Fruit fly (Drosophila melanogaster) whole organism, pupa: Measurements from ENCODE around the gene Tnks.

Experiments used
- CG10348 ChIP-seq: fragments of 200-800 bp; sonication (Bioruptor generic); IDR thresholded peaks from 2 replicates; pipeline ENCODE4 v1.3.6; 2022; ENCODE audit warnings: missing biosample characterization, missing genetic modification characterization
- CG12605 ChIP-seq: fragments of 200-800 bp; sonication (Bioruptor generic); IDR thresholded peaks from 2 replicates; pipeline ENCODE4 v1.3.6; 2022; ENCODE audit warnings: missing biosample characterization, missing genetic modification characterization
- CG13204 ChIP-seq: fragments of 200-800 bp; sonication (Bioruptor generic); optimal IDR thresholded peaks from 2 replicates; lab custom pipeline; 2018; ENCODE audit warnings: missing biosample characterization, mild to moderate bottlenecking, missing genetic modification characterization, moderate library complexity
- CG14655 ChIP-seq: fragments of 200-800 bp; sonication (Bioruptor generic); optimal IDR thresholded peaks from 3 replicates; lab custom pipeline; 2017; ENCODE audit warnings: mild to moderate bottlenecking, missing biosample characterization, missing genetic modification reagents, missing genetic modification characterization
- CG15710 ChIP-seq: fragments of 200-800 bp; sonication (Bioruptor generic); optimal IDR thresholded peaks from 2 replicates; lab custom pipeline; 2018; ENCODE audit warnings: missing biosample characterization, mild to moderate bottlenecking, missing genetic modification characterization, moderate library complexity
- CG17806 ChIP-seq: fragments of 200-800 bp; sonication (Bioruptor generic); optimal IDR thresholded peaks from 2 replicates; lab custom pipeline; 2018; ENCODE audit warnings: missing biosample characterization, mild to moderate bottlenecking, missing genetic modification characterization, moderate library complexity
- CG32121 ChIP-seq: fragments of 200-800 bp; sonication (Bioruptor generic); IDR thresholded peaks from 2 replicates; pipeline ENCODE4 v1.3.6; 2022; ENCODE audit warnings: missing biosample characterization, missing genetic modification characterization
- CG34367 ChIP-seq: fragments of 200-800 bp; sonication (Bioruptor generic); optimal IDR thresholded peaks from 2 replicates; lab custom pipeline; 2018; ENCODE audit warnings: missing biosample characterization, mild to moderate bottlenecking, missing genetic modification characterization
- CG4496 ChIP-seq: fragments of 200-800 bp; sonication (Bioruptor generic); IDR thresholded peaks from 3 replicates; pipeline ENCODE4 v1.3.6; 2022; ENCODE audit warnings: missing biosample characterization, missing genetic modification characterization
- CG8159 ChIP-seq: fragments of 200-800 bp; sonication (Bioruptor generic); optimal IDR thresholded peaks from 3 replicates; lab custom pipeline; 2018; ENCODE audit warnings: missing biosample characterization, mild to moderate bottlenecking, missing genetic modification characterization, moderate library complexity
- CG8301 ChIP-seq: fragments of 200-800 bp; sonication (Bioruptor generic); optimal IDR thresholded peaks from 2 replicates; lab custom pipeline; 2018; ENCODE audit warnings: missing biosample characterization, mild to moderate bottlenecking, missing genetic modification characterization
- CG9948 ChIP-seq: fragments of 200-800 bp; sonication (Bioruptor generic); optimal IDR thresholded peaks from 2 replicates; lab custom pipeline; 2018; ENCODE audit warnings: missing biosample characterization, mild to moderate bottlenecking, missing genetic modification characterization, moderate library complexity
- D1 ChIP-seq: fragments of 200-800 bp; sonication (Bioruptor generic); optimal IDR thresholded peaks from 2 replicates; lab custom pipeline; 2018; ENCODE audit warnings: missing biosample characterization, mild to moderate bottlenecking, missing genetic modification characterization, moderate library complexity
- EcR ChIP-seq: fragments of 200-800 bp; sonication (Bioruptor generic); optimal IDR thresholded peaks from 3 replicates; lab custom pipeline; 2019; ENCODE audit warnings: missing biosample characterization, missing genetic modification characterization, mild to moderate bottlenecking, moderate library complexity, missing genetic modification reagents
- Ets98B ChIP-seq: fragments of 200-800 bp; sonication (Bioruptor generic); IDR thresholded peaks from 2 replicates; pipeline ENCODE4 v1.3.6; 2022; ENCODE audit warnings: missing biosample characterization, missing genetic modification characterization
- Pif1A ChIP-seq: fragments of 200-800 bp; sonication (Bioruptor generic); optimal IDR thresholded peaks from 3 replicates; lab custom pipeline; 2016; ENCODE audit warnings: missing biosample characterization, missing genetic modification characterization
- Pif1B ChIP-seq: fragments of 200-800 bp; sonication (Bioruptor generic); optimal IDR thresholded peaks from 3 replicates; lab custom pipeline; 2016; ENCODE audit warnings: missing biosample characterization, missing genetic modification characterization
- Snoo ChIP-seq: fragments of 200-800 bp; sonication (Bioruptor generic); optimal IDR thresholded peaks from 3 replicates; lab custom pipeline; 2017; ENCODE audit warnings: missing biosample characterization, mild to moderate bottlenecking, missing genetic modification characterization, inconsistent platforms
- fd96Ca ChIP-seq: fragments of 200-800 bp; sonication (Bioruptor generic); IDR thresholded peaks from 3 replicates; pipeline ENCODE4 v1.3.6; 2022; ENCODE audit warnings: missing biosample characterization, missing genetic modification characterization
- gl ChIP-seq: fragments of 200-800 bp; sonication (Bioruptor generic); optimal IDR thresholded peaks from 2 replicates; lab custom pipeline; 2018; ENCODE audit warnings: missing biosample characterization, mild to moderate bottlenecking, missing genetic modification characterization
- rn ChIP-seq: fragments of 200-800 bp; sonication (Bioruptor generic); IDR thresholded peaks from 2 replicates; pipeline ENCODE4 v1.3.6; 2022; ENCODE audit warnings: missing biosample characterization, missing genetic modification characterization

The Tnks gene

dm6 chr3R:25646882-25647518 lies 14.1 kb downstream of the Tnks start:
- TF ChIP-seq CG34367 (peak; percentile 74), Pif1A (GFP tag; lab: Kevin White, UChicago) (peak; percentile 75), rn (GFP tag; lab: Robert Waterston, UW) (peak; percentile 79), CG8301 (tag; lab: Kevin White, UChicago) (peak; percentile 75), CG8159 (tag; lab: Kevin White, UChicago) (peak; percentile 75), CG9948 (tag; lab: Kevin White, UChicago) (peak; percentile 69), CG10348 (peak; percentile 80), fd96Ca (GFP tag; lab: Robert Waterston, UW) (peak; percentile 92), gl (tag; lab: Kevin White, UChicago) (peak; percentile 44), CG14655 (peak; percentile 78), CG32121 (GFP tag; lab: Robert Waterston, UW) (peak; percentile 85), CG4496 (GFP tag; lab: Robert Waterston, UW) (peak; percentile 82; the same call in 2 of the 3 replicates), EcR (peak; percentile 36), Ets98B (peak; percentile 71), Snoo (tag; lab: Kevin White, UChicago) (peak; percentile 70), CG17806 (tag; lab: Kevin White, UChicago) (peak; percentile 69), CG13204 (GFP tag; lab: Kevin White, UChicago) (peak; percentile 4), D1 (no peak), CG12605 (GFP tag; lab: Robert Waterston, UW) (peak; percentile 56; the same call in 1 of the 2 replicates), Pif1B (GFP tag; lab: Kevin White, UChicago) (peak; percentile 22), CG15710 (tag; lab: Kevin White, UChicago) (peak; percentile 82)

- TF ChIP-seq CG8159 (tag; lab: Kevin White, UChicago) (peak; percentile 45), CG14655 (peak; percentile 73), D1 (peak; percentile 8), CG12605 (GFP tag; lab: Robert Waterston, UW) (0 out of 2 replicates have a peak, but pooled peaks have one; percentile 7), CG10348 (no peak), CG17806 (tag; lab: Kevin White, UChicago) (peak; percentile 33), CG8301 (tag; lab: Kevin White, UChicago) (peak; percentile 30), CG4496 (GFP tag; lab: Robert Waterston, UW) (no peak), CG9948 (tag; lab: Kevin White, UChicago) (peak; percentile 45)
- TF ChIP-seq, all 21 proteins: peak for 7
These were observed 16.9 kb downstream of the Tnks start for dm6 chr3R:25644172-25644571.

DNA sequence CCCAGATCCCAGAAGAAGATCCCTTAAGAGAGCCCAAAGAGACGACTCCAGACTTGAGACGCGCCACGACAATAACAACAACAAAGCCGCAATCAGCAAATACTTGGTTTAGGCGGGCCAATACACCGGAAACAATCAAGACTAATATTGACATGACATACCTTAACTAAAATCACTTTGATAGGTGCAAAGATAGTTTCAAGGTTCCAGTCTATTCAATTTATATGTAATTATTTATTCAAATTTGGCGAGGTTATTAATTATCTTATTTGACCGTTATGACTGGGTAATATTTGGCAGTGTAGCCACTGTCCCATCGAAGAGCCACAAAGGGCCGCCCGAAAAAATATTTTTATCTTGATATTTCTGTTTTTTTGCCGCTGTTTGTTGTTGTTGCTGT lies 20.6 kb downstream of the Tnks start:
- TF ChIP-seq Pif1B (GFP tag; lab: Kevin White, UChicago) (peak; percentile 85), EcR (no peak), CG8159 (tag; lab: Kevin White, UChicago) (peak; percentile 88), CG13204 (GFP tag; lab: Kevin White, UChicago) (peak; percentile 66), CG17806 (tag; lab: Kevin White, UChicago) (peak; percentile 90), Ets98B (no peak), CG32121 (GFP tag; lab: Robert Waterston, UW) (no peak), CG12605 (GFP tag; lab: Robert Waterston, UW) (0 out of 2 replicates have a peak, but pooled peaks have one; percentile 20), rn (GFP tag; lab: Robert Waterston, UW) (no peak), D1 (peak; percentile 68), CG8301 (tag; lab: Kevin White, UChicago) (peak; percentile 55), gl (tag; lab: Kevin White, UChicago) (peak; percentile 64), CG14655 (peak; percentile 68), CG4496 (GFP tag; lab: Robert Waterston, UW) (peak; percentile 75), Snoo (tag; lab: Kevin White, UChicago) (peak; percentile 91), Pif1A (GFP tag; lab: Kevin White, UChicago) (peak; percentile 81), CG9948 (tag; lab: Kevin White, UChicago) (peak; percentile 83), CG10348 (no peak), fd96Ca (GFP tag; lab: Robert Waterston, UW) (peak; percentile 27; the same call in 1 of the 3 replicates), CG34367 (peak; percentile 74), CG15710 (tag; lab: Kevin White, UChicago) (peak; percentile 86)

DNA sequence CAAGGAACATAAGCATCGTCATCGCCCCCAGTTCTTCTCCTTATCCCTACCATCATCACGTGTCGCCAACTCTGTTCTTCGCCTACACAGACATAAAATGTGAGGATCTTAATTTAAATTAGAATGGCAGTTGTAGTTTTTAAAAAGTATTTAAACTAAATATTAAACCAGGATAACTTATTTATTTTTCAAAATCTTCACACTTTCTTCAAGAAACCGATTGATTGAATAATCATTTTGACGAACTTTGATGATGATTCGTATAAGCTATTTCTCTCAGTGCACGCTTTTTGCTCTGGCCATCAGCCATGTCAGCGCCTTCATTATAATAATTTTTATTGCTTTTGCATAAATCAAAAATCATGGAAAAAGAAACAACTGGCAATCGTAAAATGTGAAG lies 22.1 kb downstream of the Tnks start:
- peak; percentile 59 for TF ChIP-seq Pif1A (GFP tag; lab: Kevin White, UChicago)
- TF ChIP-seq D1: peak; percentile 52
- no peak for TF ChIP-seq EcR
- peak; percentile 71 for TF ChIP-seq CG15710 (tag; lab: Kevin White, UChicago)
- no peak for TF ChIP-seq CG12605 (GFP tag; lab: Robert Waterston, UW)
- TF ChIP-seq CG9948 (tag; lab: Kevin White, UChicago): peak; percentile 52
- peak; percentile 47 for TF ChIP-seq CG34367
- TF ChIP-seq CG14655: peak; percentile 55
- TF ChIP-seq Pif1B (GFP tag; lab: Kevin White, UChicago): peak; percentile 63
- TF ChIP-seq CG4496 (GFP tag; lab: Robert Waterston, UW): no peak
- peak; percentile 18 for TF ChIP-seq CG8301 (tag; lab: Kevin White, UChicago)
- peak; percentile 76 for TF ChIP-seq CG8159 (tag; lab: Kevin White, UChicago)
- peak; percentile 76 for TF ChIP-seq CG17806 (tag; lab: Kevin White, UChicago)
- TF ChIP-seq Snoo (tag; lab: Kevin White, UChicago): peak; percentile 72
- no peak for TF ChIP-seq rn (GFP tag; lab: Robert Waterston, UW)

DNA sequence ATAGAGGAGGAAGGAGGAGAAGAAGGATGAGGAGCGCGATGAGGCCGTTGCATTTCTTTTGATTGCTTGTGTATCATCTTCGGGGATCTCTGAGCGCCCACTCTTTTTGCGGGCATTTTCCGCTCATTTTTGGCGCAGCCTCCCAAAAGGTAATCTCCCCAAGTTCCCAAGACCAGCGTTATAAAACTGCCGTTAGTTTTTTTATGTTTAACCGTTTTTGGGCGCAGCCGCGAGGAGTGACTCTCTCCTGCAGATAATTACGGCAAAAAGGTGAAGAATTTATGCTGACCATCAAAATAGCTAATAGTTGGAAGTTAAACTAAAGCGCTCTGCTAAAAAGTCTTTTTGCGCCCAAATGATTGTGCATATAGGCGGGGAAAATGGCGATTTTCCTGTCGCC lies 22.7 kb downstream of the Tnks start:
- TF ChIP-seq CG8301 (tag; lab: Kevin White, UChicago) (no peak), Snoo (tag; lab: Kevin White, UChicago) (no peak), CG9948 (tag; lab: Kevin White, UChicago) (no peak), CG32121 (GFP tag; lab: Robert Waterston, UW) (no peak), EcR (no peak), CG4496 (GFP tag; lab: Robert Waterston, UW) (no peak), CG34367 (no peak), rn (GFP tag; lab: Robert Waterston, UW) (no peak)
